Worm (Caenorhabditis elegans) whole organism, young adult: ENCODE results near the gene gex-5.

Experiments used
- D2030.7 ChIP-seq: fragments of 200-800 bp; sonication (Bioruptor generic); IDR thresholded peaks from 2 replicates; pipeline ENCODE4 v1.3.6; 2022; ENCODE audit warnings: missing genetic modification reagents, missing genetic modification characterization, missing compliant biosample characterization
- F33H1.4 ChIP-seq: fragments of 200-800 bp; sonication (Bioruptor generic); IDR thresholded peaks from 2 replicates; pipeline ENCODE4 v1.3.6; 2022; ENCODE audit warnings: missing genetic modification reagents, missing genetic modification characterization, missing compliant biosample characterization
- F39B2.1 ChIP-seq: fragments of 200-800 bp; sonication (Bioruptor generic); IDR thresholded peaks from 2 replicates; pipeline ENCODE4 v1.3.6; 2022; ENCODE audit warnings: missing genetic modification reagents, missing genetic modification characterization, missing compliant biosample characterization
- F49E8.2 ChIP-seq: sonication (generic microtip); optimal IDR thresholded peaks from 3 replicates; lab custom pipeline; 2017; ENCODE audit warnings: missing genetic modification characterization, mild to moderate bottlenecking, missing compliant biosample characterization, antibody characterized with exemption, moderate library complexity; ENCODE audit not compliant: insufficient read depth
- F55B11.4 ChIP-seq: sonication (generic microtip); optimal IDR thresholded peaks from 2 replicates; lab custom pipeline; 2016; ENCODE audit warnings: missing compliant biosample characterization, missing genetic modification characterization, borderline replicate concordance; ENCODE audit not compliant: insufficient read depth
- K11D2.4 ChIP-seq: fragments of 200-800 bp; sonication (Bioruptor generic); IDR thresholded peaks from 2 replicates; pipeline ENCODE4 v1.3.6; 2022; ENCODE audit warnings: missing genetic modification reagents, missing genetic modification characterization, missing compliant biosample characterization
- Y53G8AR.9 ChIP-seq: fragments of 200-800 bp; sonication (Bioruptor generic); conservative IDR thresholded peaks from 2 replicates; pipeline ENCODE4 v1.3.6; 2022; ENCODE audit warnings: missing genetic modification reagents, missing genetic modification characterization, missing compliant biosample characterization
- aptf-2 ChIP-seq: fragments of 200-800 bp; sonication (Bioruptor generic); conservative IDR thresholded peaks from 2 replicates; pipeline ENCODE4 v1.3.6; 2022; ENCODE audit warnings: missing genetic modification reagents, missing genetic modification characterization, missing compliant biosample characterization
- attf-5 ChIP-seq: fragments of 200-800 bp; sonication (Bioruptor generic); optimal IDR thresholded peaks from 2 replicates; lab custom pipeline; 2018; ENCODE audit warnings: mild to moderate bottlenecking, missing genetic modification characterization, missing compliant biosample characterization
- ceh-100 ChIP-seq: fragments of 200-800 bp; sonication (Bioruptor generic); IDR thresholded peaks from 2 replicates; pipeline ENCODE4 v1.3.6; 2022; ENCODE audit warnings: missing genetic modification reagents, missing genetic modification characterization, missing compliant biosample characterization
- ceh-91 ChIP-seq: fragments of 200-800 bp; sonication (Bioruptor generic); IDR thresholded peaks from 2 replicates; pipeline ENCODE4 v1.3.6; 2022; ENCODE audit warnings: missing genetic modification reagents, missing genetic modification characterization, missing compliant biosample characterization
- dpl-1 ChIP-seq: fragments of 150-350 bp; optimal IDR thresholded peaks from 2 replicates; lab custom pipeline; 2014; ENCODE audit warnings: missing biosample characterization, missing genetic modification reagents, missing genetic modification characterization
- efl-1 ChIP-seq: fragments of 150-350 bp; optimal IDR thresholded peaks from 2 replicates; lab custom pipeline; 2014; ENCODE audit warnings: missing biosample characterization, missing genetic modification reagents, missing genetic modification characterization
- hmg-1.2 ChIP-seq: fragments of 200-800 bp; sonication (Bioruptor generic); IDR thresholded peaks from 2 replicates; pipeline ENCODE4 v1.3.6; 2022; ENCODE audit warnings: missing genetic modification reagents, missing genetic modification characterization, missing compliant biosample characterization
- lag-1 ChIP-seq: fragments of 200-800 bp; sonication (Bioruptor generic); IDR thresholded peaks from 2 replicates; pipeline ENCODE4 v1.3.6; 2022; ENCODE audit warnings: missing genetic modification reagents, missing genetic modification characterization, missing compliant biosample characterization
- let-607 ChIP-seq, 2 experiments: fragments of 200-800 bp in 1 of 2; sonication (Bioruptor generic) in 1 of 2; sonication (generic microtip) in 1 of 2; optimal IDR thresholded peaks; 2 replicates each; lab custom pipeline; 2016 to 2018; ENCODE audit warnings: mild to moderate bottlenecking in 2 of 2, missing compliant biosample characterization in 2 of 2, missing genetic modification characterization in 2 of 2, moderate library complexity in 2 of 2, missing genotype in 1 of 2
- lin-54 ChIP-seq: fragments of 200-800 bp; sonication (Bioruptor generic); optimal IDR thresholded peaks from 2 replicates; lab custom pipeline; 2018; ENCODE audit warnings: mild to moderate bottlenecking, missing genetic modification characterization, missing compliant biosample characterization
- lsl-1 ChIP-seq: fragments of 200-800 bp; sonication (Bioruptor generic); optimal IDR thresholded peaks from 2 replicates; lab custom pipeline; 2018; ENCODE audit warnings: mild to moderate bottlenecking, missing genetic modification characterization, moderate library complexity, missing compliant biosample characterization
- madf-6 ChIP-seq: fragments of 200-800 bp; sonication (Bioruptor generic); IDR thresholded peaks from 2 replicates; pipeline ENCODE4 v1.3.6; 2022; ENCODE audit warnings: missing genetic modification reagents, missing genetic modification characterization, missing compliant biosample characterization
- madf-8 ChIP-seq: fragments of 200-800 bp; sonication (Bioruptor generic); conservative IDR thresholded peaks from 2 replicates; pipeline ENCODE4 v1.3.6; 2022; ENCODE audit warnings: missing genetic modification reagents, missing genetic modification characterization, missing compliant biosample characterization
- mcd-1 ChIP-seq: fragments of 200-800 bp; sonication (Bioruptor generic); IDR thresholded peaks from 2 replicates; pipeline ENCODE4 v1.3.6; 2022; ENCODE audit warnings: missing genetic modification reagents, missing genetic modification characterization, missing compliant biosample characterization
- pbrm-1 ChIP-seq: fragments of 200-800 bp; sonication (Bioruptor generic); IDR thresholded peaks from 2 replicates; pipeline ENCODE4 v1.3.6; 2022; ENCODE audit warnings: missing genetic modification reagents, missing genetic modification characterization, missing compliant biosample characterization
- rcor-1 ChIP-seq: fragments of 200-800 bp; sonication (Bioruptor generic); IDR thresholded peaks from 2 replicates; pipeline ENCODE4 v1.3.6; 2022; ENCODE audit warnings: missing genetic modification reagents, missing genetic modification characterization, missing compliant biosample characterization
- snpc-1.3 ChIP-seq: sonication (generic microtip); optimal IDR thresholded peaks from 2 replicates; lab custom pipeline; 2017; ENCODE audit warnings: missing genetic modification characterization, mild to moderate bottlenecking, missing compliant biosample characterization, antibody characterized with exemption, moderate library complexity, missing genotype, missing genetic modification reagents; ENCODE audit not compliant: insufficient read depth
- snpc-3.4 ChIP-seq: sonication (generic microtip); optimal IDR thresholded peaks from 2 replicates; lab custom pipeline; 2017; ENCODE audit warnings: missing genetic modification characterization, mild to moderate bottlenecking, missing compliant biosample characterization, antibody characterized with exemption, moderate library complexity, missing genotype, missing genetic modification reagents
- tbp1 ChIP-seq: fragments of 200-800 bp; sonication (Bioruptor generic); optimal IDR thresholded peaks from 2 replicates; lab custom pipeline; 2018; ENCODE audit warnings: mild to moderate bottlenecking, missing genetic modification characterization, missing compliant biosample characterization
- unc-62 ChIP-seq: fragments of 150-350 bp; optimal IDR thresholded peaks from 2 replicates; lab custom pipeline; 2014; ENCODE audit warnings: missing biosample characterization, missing genetic modification reagents, missing genetic modification characterization
- xnd-1 ChIP-seq: sonication (generic microtip); optimal IDR thresholded peaks from 2 replicates; lab custom pipeline; 2016; ENCODE audit warnings: missing genotype, missing genetic modification reagents, missing genetic modification characterization, missing compliant biosample characterization
- zfh-2 ChIP-seq: fragments of 200-800 bp; sonication (Bioruptor generic); conservative IDR thresholded peaks from 2 replicates; pipeline ENCODE4 v1.3.6; 2022; ENCODE audit warnings: missing genetic modification reagents, missing genetic modification characterization, missing compliant biosample characterization
- ztf-18 ChIP-seq: sonication (generic microtip); optimal IDR thresholded peaks from 2 replicates; lab custom pipeline; 2016; ENCODE audit warnings: missing genotype, mild to moderate bottlenecking, missing genetic modification characterization, missing compliant biosample characterization

Gene gex-5

ce11 chrIII:4792560-4793136, 10.9 kb upstream of the gex-5 start, which contains the start of gene mip-1:
Gene mip-1 (plus strand): TSS chrIII:4793086.
- peak; percentile 73 for TF ChIP-seq madf-8 (GFP tag; lab: Robert Waterston, UW)
- no peak for TF ChIP-seq F39B2.1 (GFP tag; lab: Robert Waterston, UW)
- TF ChIP-seq ztf-18 (tag; lab: Kevin White, UChicago), result peak; percentile 10
- peak; percentile 59 for TF ChIP-seq ceh-91
- TF ChIP-seq lsl-1 (GFP tag; lab: Kevin White, UChicago), result peak; percentile 90
- TF ChIP-seq F49E8.2 (tag; lab: Kevin White, UChicago), result peak; percentile 51
- TF ChIP-seq F33H1.4 (GFP tag; lab: Robert Waterston, UW), result peak; percentile 77
- no peak for TF ChIP-seq let-607 (tag; optimal IDR thresholded peaks at IDR 0.05; lab: Kevin White, UChicago)
- no peak for TF ChIP-seq lag-1 (GFP tag; lab: Robert Waterston, UW)
- no peak for TF ChIP-seq unc-62 (GFP tag; lab: Kevin White, UChicago)
- TF ChIP-seq xnd-1 (tag; lab: Kevin White, UChicago), result peak; percentile 68
- peak; percentile 78 for TF ChIP-seq dpl-1 (GFP tag; lab: Kevin White, UChicago)
- TF ChIP-seq madf-6 (GFP tag; lab: Robert Waterston, UW), result peak; percentile 88
- TF ChIP-seq K11D2.4 (GFP tag; lab: Robert Waterston, UW), result no peak
- TF ChIP-seq ceh-100, result no peak
- TF ChIP-seq lin-54 (GFP tag; lab: Kevin White, UChicago), result peak; percentile 84
- TF ChIP-seq snpc-3.4 (tag; lab: Kevin White, UChicago), result peak; percentile 65
- no peak for TF ChIP-seq zfh-2 (GFP tag; lab: Robert Waterston, UW)
- peak; percentile 87 for TF ChIP-seq efl-1 (GFP tag; lab: Kevin White, UChicago)
- TF ChIP-seq D2030.7, result peak; percentile 46
- TF ChIP-seq tbp1, result no peak
- peak; percentile 19 for TF ChIP-seq snpc-1.3 (tag; lab: Kevin White, UChicago)
- TF ChIP-seq, all 124 proteins: peak for 14

ce11 chrIII:4785714-4786113, 3.9 kb upstream of the gex-5 start, which contains the start of gene mel-28:
Gene mel-28 (plus strand): TSS chrIII:4786080.
- TF ChIP-seq attf-5 (GFP tag; lab: Kevin White, UChicago) (peak; percentile 33), F55B11.4 (tag; lab: Kevin White, UChicago) (no peak)

ce11 chrIII:4785131-4785530, 3.3 kb upstream of the gex-5 start, which contains the start of gene enu-3.2:
Gene enu-3.2 (minus strand): TSS chrIII:4785235.
- TF ChIP-seq ceh-100, result peak; percentile 20; the same call in 1 of the 2 replicates
- TF ChIP-seq hmg-1.2 (GFP tag; lab: Robert Waterston, UW), result peak; percentile 26; the same call in 1 of the 2 replicates
- TF ChIP-seq pbrm-1 (GFP tag; lab: Robert Waterston, UW), result peak; percentile 70
- 0 out of 2 replicates have a peak, but pooled peaks have one; percentile 9 for TF ChIP-seq Y53G8AR.9 (GFP tag; lab: Robert Waterston, UW)
- peak; percentile 53 for TF ChIP-seq mcd-1 (GFP tag; lab: Robert Waterston, UW)
- peak; percentile 40 for TF ChIP-seq xnd-1 (tag; lab: Kevin White, UChicago)
- peak; percentile 64 for TF ChIP-seq F33H1.4 (GFP tag; lab: Robert Waterston, UW)
- peak; percentile 49; the same call in 1 of the 2 replicates for TF ChIP-seq madf-6 (GFP tag; lab: Robert Waterston, UW)
- TF ChIP-seq madf-8 (GFP tag; lab: Robert Waterston, UW), result peak; percentile 33; the same call in 1 of the 2 replicates
- peak; percentile 55 for TF ChIP-seq D2030.7
- peak; percentile 35; the same call in 1 of the 2 replicates for TF ChIP-seq rcor-1 (GFP tag; lab: Robert Waterston, UW)
- 0 out of 2 replicates have a peak, but pooled peaks have one; percentile 33 for TF ChIP-seq aptf-2 (GFP tag; lab: Robert Waterston, UW)
- TF ChIP-seq ceh-91, result peak; percentile 27; the same call in 1 of the 2 replicates
